Fruit fly (Drosophila melanogaster) S2 (cell line): ENCODE data around the gene Drsl5.

Source experiments
- CG8478 ChIP-seq: fragments of >200 bp; optimal IDR thresholded peaks from 2 replicates; lab custom pipeline; 2018
- CTCF ChIP-seq, 2 experiments: fragments of >200 bp; optimal IDR thresholded peaks; 2 replicates each; lab custom pipeline; 2018

- TF ChIP-seq CTCF (optimal IDR thresholded peaks at IDR 0.05; lab: Kevin White, UChicago), result no peak
- TF ChIP-seq CG8478, result no peak
Observed at dm6 chr3L:3316441-3316840, at the start of gene Drsl5.
